Worm (Caenorhabditis elegans) whole organism, L2 larva: ENCODE data around the gene C05D11.1.

Source experiments
- C34F6.9 ChIP-seq: fragments of 150-350 bp; optimal IDR thresholded peaks from 2 replicates; lab custom pipeline; 2014; ENCODE audit warnings: missing biosample characterization, missing genetic modification characterization
- F13H6.1 ChIP-seq: sonication (generic microtip); optimal IDR thresholded peaks from 2 replicates; lab custom pipeline; 2016; ENCODE audit warnings: missing genetic modification characterization, missing compliant biosample characterization
- R02D3.7 ChIP-seq: fragments of 150-350 bp; optimal IDR thresholded peaks from 2 replicates; lab custom pipeline; 2014; ENCODE audit warnings: missing biosample characterization, missing genetic modification characterization
- Y55F3AM.14 ChIP-seq: fragments of 200-800 bp; sonication (Bioruptor generic); optimal IDR thresholded peaks from 2 replicates; lab custom pipeline; 2018; ENCODE audit warnings: mild to moderate bottlenecking, missing genetic modification characterization, missing compliant biosample characterization
- ZK546.5 ChIP-seq: sonication (generic microtip); optimal IDR thresholded peaks from 2 replicates; lab custom pipeline; 2017; ENCODE audit warnings: missing biosample characterization, missing genetic modification characterization
- alr-1 ChIP-seq: fragments of 150-350 bp; optimal IDR thresholded peaks from 2 replicates; lab custom pipeline; 2014; ENCODE audit warnings: missing biosample characterization, missing genetic modification characterization
- aly-2 ChIP-seq: fragments of 150-350 bp; optimal IDR thresholded peaks from 2 replicates; lab custom pipeline; 2014; ENCODE audit warnings: missing biosample characterization, missing genetic modification characterization
- ama-1 ChIP-seq: fragments of 150-350 bp; optimal IDR thresholded peaks from 2 replicates; lab custom pipeline; 2018; ENCODE audit warnings: inconsistent platforms
- ceh-16 ChIP-seq: fragments of 150-350 bp; optimal IDR thresholded peaks from 2 replicates; lab custom pipeline; 2014; ENCODE audit warnings: missing biosample characterization, missing genetic modification characterization
- ceh-82 ChIP-seq: fragments of 150-350 bp; optimal IDR thresholded peaks from 2 replicates; lab custom pipeline; 2014; ENCODE audit warnings: missing biosample characterization, missing genetic modification characterization
- crh-2 ChIP-seq: sonication (generic microtip); optimal IDR thresholded peaks from 2 replicates; lab custom pipeline; 2017; ENCODE audit warnings: missing biosample characterization, missing genetic modification characterization
- egl-27 ChIP-seq: sonication (generic microtip); optimal IDR thresholded peaks from 3 replicates; lab custom pipeline; 2017; ENCODE audit warnings: missing biosample characterization, missing genetic modification reagents, missing genetic modification characterization
- elt-1 ChIP-seq: fragments of 150-350 bp; optimal IDR thresholded peaks from 2 replicates; lab custom pipeline; 2014; ENCODE audit warnings: missing biosample characterization, missing genetic modification characterization
- gmeb-1 ChIP-seq: fragments of 150-350 bp; optimal IDR thresholded peaks from 2 replicates; lab custom pipeline; 2014; ENCODE audit warnings: missing biosample characterization, missing genetic modification characterization
- lin-11 ChIP-seq: fragments of 150-350 bp; sonication (generic microtip); optimal IDR thresholded peaks from 2 replicates; lab custom pipeline; 2014; ENCODE audit warnings: missing biosample characterization, missing genetic modification characterization, inconsistent platforms, mixed read lengths
- lin-13 ChIP-seq: fragments of 150-350 bp; optimal IDR thresholded peaks from 2 replicates; lab custom pipeline; 2014; ENCODE audit warnings: missing biosample characterization, missing genetic modification reagents, missing genetic modification characterization
- lin-39 ChIP-seq: fragments of 150-350 bp; optimal IDR thresholded peaks from 2 replicates; lab custom pipeline; 2014; ENCODE audit warnings: missing biosample characterization, missing genetic modification reagents, missing genetic modification characterization
- lsy-2 ChIP-seq, 2 experiments: fragments of 150-350 bp in 1 of 2; sonication (generic microtip) in 1 of 2; optimal IDR thresholded peaks; 2 replicates each; lab custom pipeline; 2014 to 2017; ENCODE audit warnings: missing biosample characterization in 2 of 2, missing genetic modification characterization in 2 of 2
- mab-5 ChIP-seq: fragments of 150-350 bp; optimal IDR thresholded peaks from 2 replicates; lab custom pipeline; 2014; ENCODE audit warnings: missing biosample characterization, missing genetic modification characterization
- mbf-1 ChIP-seq: sonication (generic microtip); optimal IDR thresholded peaks from 2 replicates; lab custom pipeline; 2017; ENCODE audit warnings: missing biosample characterization, missing genetic modification characterization
- mdl-1 ChIP-seq, 2 experiments: fragments of 150-350 bp in 1 of 2; sonication (generic microtip) in 1 of 2; optimal IDR thresholded peaks; 2 replicates each; lab custom pipeline; 2017; ENCODE audit warnings: missing biosample characterization in 2 of 2, missing genetic modification characterization in 2 of 2
- nhr-10 ChIP-seq: sonication (generic microtip); optimal IDR thresholded peaks from 2 replicates; lab custom pipeline; 2017; ENCODE audit warnings: missing biosample characterization, missing genetic modification characterization
- nhr-11 ChIP-seq: fragments of 150-350 bp; optimal IDR thresholded peaks from 2 replicates; lab custom pipeline; 2014; ENCODE audit warnings: missing biosample characterization, missing genetic modification characterization
- nhr-12 ChIP-seq: fragments of 150-350 bp; optimal IDR thresholded peaks from 2 replicates; lab custom pipeline; 2014; ENCODE audit warnings: missing biosample characterization, missing genetic modification characterization
- nhr-129 ChIP-seq: fragments of 150-350 bp; optimal IDR thresholded peaks from 2 replicates; lab custom pipeline; 2014; ENCODE audit warnings: missing biosample characterization, missing genetic modification characterization
- nhr-21 ChIP-seq: fragments of 150-350 bp; optimal IDR thresholded peaks from 2 replicates; lab custom pipeline; 2014; ENCODE audit warnings: missing biosample characterization, missing genetic modification characterization
- nhr-23 ChIP-seq: fragments of 150-350 bp; optimal IDR thresholded peaks from 2 replicates; lab custom pipeline; 2014; ENCODE audit warnings: missing biosample characterization, missing genetic modification reagents, missing genetic modification characterization
- nhr-237 ChIP-seq: fragments of 150-350 bp; optimal IDR thresholded peaks from 2 replicates; lab custom pipeline; 2014; ENCODE audit warnings: missing biosample characterization, missing genetic modification characterization
- nhr-25 ChIP-seq: fragments of 150-350 bp; sonication (generic microtip); optimal IDR thresholded peaks from 3 replicates; lab custom pipeline; 2014; ENCODE audit warnings: missing biosample characterization, missing genetic modification characterization
- nhr-6 ChIP-seq: fragments of 150-350 bp; optimal IDR thresholded peaks from 2 replicates; lab custom pipeline; 2014; ENCODE audit warnings: missing biosample characterization, missing genetic modification characterization
- peb-1 ChIP-seq: fragments of 150-350 bp; optimal IDR thresholded peaks from 2 replicates; lab custom pipeline; 2014; ENCODE audit warnings: missing biosample characterization, missing genetic modification characterization
- skn-1 ChIP-seq: sonication (generic microtip); optimal IDR thresholded peaks from 2 replicates; lab custom pipeline; 2017; ENCODE audit warnings: missing biosample characterization, missing genetic modification characterization
- sma-3 ChIP-seq: sonication (generic microtip); optimal IDR thresholded peaks from 2 replicates; lab custom pipeline; 2016; ENCODE audit warnings: missing genetic modification reagents, missing genetic modification characterization, missing compliant biosample characterization
- sma-9 ChIP-seq, 2 experiments: fragments of 150-350 bp in 1 of 2; sonication (generic microtip) in 1 of 2; optimal IDR thresholded peaks; 2 replicates each; lab custom pipeline; 2014 to 2016; ENCODE audit warnings: missing genetic modification characterization in 2 of 2, mild to moderate bottlenecking in 1 of 2, missing biosample characterization in 1 of 2, missing compliant biosample characterization in 1 of 2, missing genetic modification reagents in 1 of 2, moderate library complexity in 1 of 2
- snpc-4 ChIP-seq: fragments of 150-350 bp; optimal IDR thresholded peaks from 2 replicates; lab custom pipeline; 2014; ENCODE audit warnings: missing biosample characterization, missing genetic modification characterization
- unc-39 ChIP-seq: fragments of 150-350 bp; optimal IDR thresholded peaks from 2 replicates; lab custom pipeline; 2014; ENCODE audit warnings: missing biosample characterization, missing genetic modification characterization
- unc-55 ChIP-seq: fragments of 150-350 bp; sonication (generic microtip); optimal IDR thresholded peaks from 3 replicates; lab custom pipeline; 2014; ENCODE audit warnings: missing biosample characterization, missing genetic modification reagents, missing genetic modification characterization
- unc-62 ChIP-seq: fragments of 150-350 bp; optimal IDR thresholded peaks from 2 replicates; lab custom pipeline; 2014; ENCODE audit warnings: missing biosample characterization, missing genetic modification reagents, missing genetic modification characterization
- zag-1 ChIP-seq: fragments of 150-350 bp; optimal IDR thresholded peaks from 2 replicates; lab custom pipeline; 2014; ENCODE audit warnings: missing biosample characterization, missing genetic modification characterization
- ztf-1 ChIP-seq: fragments of 200-800 bp; sonication (Bioruptor generic); conservative IDR thresholded peaks from 2 replicates; pipeline ENCODE4 v1.3.6; 2022; ENCODE audit warnings: missing genetic modification characterization, missing compliant biosample characterization
- ztf-11 ChIP-seq: sonication (generic microtip); optimal IDR thresholded peaks from 2 replicates; lab custom pipeline; 2017; ENCODE audit warnings: missing biosample characterization, missing genetic modification characterization
- ztf-4 ChIP-seq: fragments of 150-350 bp; optimal IDR thresholded peaks from 2 replicates; lab custom pipeline; 2014; ENCODE audit warnings: missing biosample characterization, missing genetic modification characterization

The C05D11.1 gene

DNA sequence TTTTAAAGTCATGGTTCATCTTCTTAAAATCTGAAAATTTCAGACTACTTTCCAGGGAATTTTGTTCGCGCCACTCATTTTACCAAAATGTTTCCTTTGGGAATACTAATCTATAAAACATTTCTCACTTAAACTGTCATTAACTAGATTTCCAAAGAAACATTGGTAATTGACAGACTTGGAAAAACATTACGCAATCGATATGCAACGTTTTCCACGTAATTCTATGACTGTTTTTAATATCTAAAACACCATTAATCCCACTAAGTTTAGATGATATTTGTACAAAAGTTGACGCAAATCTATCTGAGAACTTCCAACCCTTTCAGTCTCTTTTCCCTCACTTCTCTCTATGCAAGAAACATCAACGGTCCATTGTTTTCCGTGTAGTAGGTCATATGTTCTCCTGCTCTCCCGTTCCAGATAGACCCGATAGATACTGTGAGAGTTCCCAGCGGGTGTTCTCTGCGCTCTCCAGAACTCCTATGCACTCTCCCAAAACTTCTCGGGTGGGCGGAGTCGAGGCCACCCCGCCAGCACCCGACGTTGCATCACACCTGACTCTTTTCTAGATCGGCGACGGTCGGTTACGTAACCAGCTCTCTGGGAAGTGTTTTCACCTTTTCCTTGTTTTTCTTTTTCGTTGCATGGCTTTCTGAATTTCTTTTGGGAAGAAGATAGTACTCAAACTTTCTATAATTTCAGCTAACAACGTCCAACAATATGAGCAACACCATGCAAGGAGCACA is 42.0 kb downstream of the C05D11.1 start, which contains the start of gene zip-8:
Gene zip-8 (plus strand): TSS at position 700 of the 749 bp plus-strand sequence.
- TF ChIP-seq C34F6.9 (no peak), alr-1 (tag; lab: Kevin White, UChicago) (no peak), lin-11 (tag; lab: Kevin White, UChicago) (no peak), Y55F3AM.14 (no peak), snpc-4 (tag; lab: Kevin White, UChicago) (no peak), nhr-23 (tag; lab: Kevin White, UChicago) (no peak), nhr-11 (tag; lab: Kevin White, UChicago) (no peak), ceh-82 (tag; lab: Kevin White, UChicago) (no peak), egl-27 (tag; lab: Kevin White, UChicago) (no peak), skn-1 (tag; lab: Kevin White, UChicago) (no peak), F13H6.1 (tag; lab: Kevin White, UChicago) (no peak)

DNA sequence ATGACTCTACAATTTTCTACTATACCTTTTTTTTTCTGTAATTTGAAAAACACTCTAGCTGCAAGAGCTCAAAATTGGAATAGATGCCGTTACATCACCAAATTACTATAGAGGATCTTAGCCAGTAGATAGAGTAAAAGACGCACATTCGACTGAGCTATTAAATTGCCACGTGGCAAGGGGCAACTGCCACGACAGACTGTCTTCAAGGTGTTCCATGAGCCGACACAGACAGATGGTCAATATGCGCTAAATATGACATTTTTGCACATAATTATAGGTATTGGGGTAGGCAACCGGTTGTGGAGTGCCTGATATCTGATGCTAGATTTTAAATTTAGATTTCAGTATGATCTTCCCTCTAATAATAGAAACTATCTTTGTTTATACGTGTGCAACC is 43.0 kb downstream of the C05D11.1 start:
- no peak for TF ChIP-seq C34F6.9
- no peak for TF ChIP-seq ceh-82 (tag; lab: Kevin White, UChicago)
- TF ChIP-seq nhr-25 (tag; lab: Kevin White, UChicago), result no peak
- no peak for TF ChIP-seq alr-1 (tag; lab: Kevin White, UChicago)
- no peak for TF ChIP-seq ztf-1 (GFP tag; lab: Robert Waterston, UW)
- TF ChIP-seq nhr-11 (tag; lab: Kevin White, UChicago), result no peak
- TF ChIP-seq crh-2 (tag; lab: Kevin White, UChicago), result no peak
- no peak for TF ChIP-seq sma-3 (GFP tag; lab: Kevin White, UChicago)
- TF ChIP-seq R02D3.7 (tag; lab: Kevin White, UChicago), result no peak
- no peak for TF ChIP-seq ztf-4 (tag; lab: Kevin White, UChicago)
- no peak for TF ChIP-seq egl-27 (tag; lab: Kevin White, UChicago)

DNA sequence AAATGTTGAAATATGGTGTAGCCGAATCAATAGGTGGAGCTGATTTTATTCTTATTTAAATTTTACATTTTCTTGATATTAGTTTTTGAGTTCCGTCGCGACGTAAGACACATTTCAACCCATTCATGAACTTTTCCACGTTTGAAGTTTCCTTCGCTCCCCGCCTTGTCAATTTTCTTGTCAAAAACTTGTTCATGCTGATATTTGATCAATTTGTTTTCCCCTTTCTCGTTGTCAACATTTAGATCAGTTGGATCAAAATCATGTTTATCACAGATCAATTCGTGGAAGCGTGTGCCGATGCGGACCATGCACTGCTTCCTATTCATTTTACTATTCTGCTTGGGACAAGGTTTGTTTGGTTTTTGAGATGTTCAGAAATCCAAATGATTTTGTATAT is 46.5 kb downstream of the C05D11.1 start, which contains the start of gene chtb-2:
Gene chtb-2 (plus strand): TSS at position 301 of the 400 bp plus-strand sequence.
- TF ChIP-seq unc-55 (GFP tag; lab: Kevin White, UChicago) (no peak), nhr-21 (tag; lab: Kevin White, UChicago) (no peak), crh-2 (tag; lab: Kevin White, UChicago) (no peak), ceh-82 (tag; lab: Kevin White, UChicago) (no peak), mdl-1 (tag; optimal IDR thresholded peaks at IDR 0.05; lab: Kevin White, UChicago) (no peak), ZK546.5 (no peak), mbf-1 (tag; lab: Kevin White, UChicago) (no peak), nhr-129 (tag; lab: Kevin White, UChicago) (no peak)
- TF ChIP-seq, all 48 proteins: peak for 0

DNA sequence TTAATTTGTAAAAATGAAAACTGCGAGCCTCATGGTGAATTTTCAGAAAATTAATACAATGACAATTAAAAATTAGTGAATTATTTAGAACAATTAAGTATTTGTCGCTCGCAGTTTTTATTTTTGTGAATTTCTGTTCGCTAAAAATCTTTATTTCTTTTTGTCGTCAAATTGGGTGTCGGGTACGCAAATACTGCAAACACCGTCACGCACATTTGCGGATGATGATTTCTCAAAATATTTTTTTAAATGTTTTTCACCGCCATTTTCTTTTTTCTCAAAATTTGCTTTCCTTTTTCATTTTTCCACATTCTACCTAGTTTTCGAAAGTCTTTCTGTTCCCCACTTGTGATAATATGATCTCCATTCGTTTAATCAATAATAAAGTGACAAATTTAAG is 52.5 kb downstream of the C05D11.1 start:
- TF ChIP-seq ama-1 (lab: Kevin White, UChicago) (no peak), mbf-1 (tag; lab: Kevin White, UChicago) (no peak), sma-3 (GFP tag; lab: Kevin White, UChicago) (no peak), nhr-25 (tag; lab: Kevin White, UChicago) (no peak), unc-62 (GFP tag; lab: Kevin White, UChicago) (no peak), gmeb-1 (tag; lab: Kevin White, UChicago) (no peak), Y55F3AM.14 (no peak), nhr-11 (tag; lab: Kevin White, UChicago) (no peak), unc-39 (no peak), crh-2 (tag; lab: Kevin White, UChicago) (peak; percentile 25), nhr-10 (tag; lab: Kevin White, UChicago) (no peak), snpc-4 (tag; lab: Kevin White, UChicago) (peak; percentile 11), ceh-82 (tag; lab: Kevin White, UChicago) (no peak), lin-39 (no peak), zag-1 (no peak), egl-27 (tag; lab: Kevin White, UChicago) (no peak), mab-5 (tag; lab: Kevin White, UChicago) (no peak), ztf-4 (tag; lab: Kevin White, UChicago) (no peak), nhr-6 (no peak), nhr-129 (tag; lab: Kevin White, UChicago) (no peak), ztf-1 (GFP tag; lab: Robert Waterston, UW) (no peak), nhr-12 (tag; lab: Kevin White, UChicago) (no peak), ceh-16 (tag; lab: Kevin White, UChicago) (no peak), R02D3.7 (tag; lab: Kevin White, UChicago) (no peak), lsy-2 (tag; optimal IDR thresholded peaks at IDR 0.05; lab: Kevin White, UChicago) (peak; percentile 71 to 75), mdl-1 (tag; optimal IDR thresholded peaks at IDR 0.05; lab: Kevin White, UChicago) (no peak), elt-1 (tag; lab: Kevin White, UChicago) (no peak), lin-13 (no peak), aly-2 (no peak), skn-1 (tag; lab: Kevin White, UChicago) (peak; percentile 98), nhr-21 (tag; lab: Kevin White, UChicago) (no peak), F13H6.1 (tag; lab: Kevin White, UChicago) (no peak), sma-9 (GFP tag; optimal IDR thresholded peaks at IDR 0.05; lab: Kevin White, UChicago) (peak; percentile 44), sma-9 (tag; optimal IDR thresholded peaks at IDR 0.05; lab: Kevin White, UChicago) (no peak), nhr-237 (tag; lab: Kevin White, UChicago) (no peak), unc-55 (GFP tag; lab: Kevin White, UChicago) (peak; percentile 78), ztf-11 (tag; lab: Kevin White, UChicago) (no peak), alr-1 (tag; lab: Kevin White, UChicago) (no peak), lin-11 (tag; lab: Kevin White, UChicago) (no peak), peb-1 (tag; lab: Kevin White, UChicago) (no peak)
